Worm (Caenorhabditis elegans): ENCODE results near the gene T13C2.7.

Gene T13C2.7

ce11 chrII:6734674-6735073 lies 44.5 kb upstream of the T13C2.7 start, which contains the start of gene T14B4.3 (continued):
- TF ChIP-seq unc-3 (GFP tag; conservative IDR thresholded peaks at IDR 0.05), result no peak
- TF ChIP-seq unc-3 (tag; optimal IDR thresholded peaks at IDR 0.05), result no peak
- TF ChIP-seq ztf-16 (tag; optimal IDR thresholded peaks at IDR 0.05), result peak; percentile 39
- TF ChIP-seq mec-3 (tag; optimal IDR thresholded peaks at IDR 0.05; ENCODE audit: borderline replicate concordance), result no peak
- TF ChIP-seq ceh-18 (tag; optimal IDR thresholded peaks at IDR 0.05), result peak; percentile 44
- peak; percentile 6 for TF ChIP-seq pax-1 (tag; optimal IDR thresholded peaks at IDR 0.05)
- no peak for TF ChIP-seq ceh-19 (GFP tag; optimal IDR thresholded peaks at IDR 0.05)
- no peak for TF ChIP-seq unc-55 (GFP tag; optimal IDR thresholded peaks at IDR 0.05)
- no peak for TF ChIP-seq C38D4.7 (GFP tag; optimal IDR thresholded peaks at IDR 0.05)
- peak; percentile 76 for TF ChIP-seq ref-2 (tag; optimal IDR thresholded peaks at IDR 0.05)
- no peak for TF ChIP-seq ama-1 (optimal IDR thresholded peaks at IDR 0.05)
- TF ChIP-seq nfya-1 (tag; optimal IDR thresholded peaks at IDR 0.05), result no peak
- peak; percentile 43 for TF ChIP-seq syd-9 (tag; optimal IDR thresholded peaks at IDR 0.05)
- no peak for TF ChIP-seq T23F11.4 (GFP tag; optimal IDR thresholded peaks at IDR 0.05)
- no peak for TF ChIP-seq Y22D7AL.16 (tag; optimal IDR thresholded peaks at IDR 0.05)
- no peak for TF ChIP-seq sdc-2 (tag; optimal IDR thresholded peaks at IDR 0.05)
- TF ChIP-seq ceh-14 (tag; optimal IDR thresholded peaks at IDR 0.05), result peak; percentile 69
- TF ChIP-seq ceh-6 (GFP tag; optimal IDR thresholded peaks at IDR 0.05), result no peak
- no peak for TF ChIP-seq pag-3 (tag; optimal IDR thresholded peaks at IDR 0.05; ENCODE audit: borderline replicate concordance)
- peak; percentile 71 for TF ChIP-seq elt-2 (tag; optimal IDR thresholded peaks at IDR 0.05)
- TF ChIP-seq ceh-9 (tag; optimal IDR thresholded peaks at IDR 0.05), result no peak
- peak; percentile 76 for TF ChIP-seq ets-4 (tag; optimal IDR thresholded peaks at IDR 0.05)
- TF ChIP-seq che-1 (tag; optimal IDR thresholded peaks at IDR 0.05), result no peak
- TF ChIP-seq tbx-7 (tag; optimal IDR thresholded peaks at IDR 0.05), result peak; percentile 74
- TF ChIP-seq ttx-3 (tag; optimal IDR thresholded peaks at IDR 0.05), result no peak
- TF ChIP-seq npax-4 (tag; optimal IDR thresholded peaks at IDR 0.05), result no peak
- TF ChIP-seq ceh-34 (tag; optimal IDR thresholded peaks at IDR 0.05), result peak; percentile 58
- no peak for TF ChIP-seq gmeb-2 (tag; optimal IDR thresholded peaks at IDR 0.05)
- no peak for TF ChIP-seq pha-2 (tag; optimal IDR thresholded peaks at IDR 0.05)
- no peak for TF ChIP-seq sox-2 (GFP tag; IDR thresholded peaks at IDR 0.05)
- TF ChIP-seq elt-4 (tag; optimal IDR thresholded peaks at IDR 0.05), result no peak
- TF ChIP-seq hlh-30 (tag; optimal IDR thresholded peaks at IDR 0.05; ENCODE audit: insufficient read depth), result no peak
- TF ChIP-seq zip-5 (tag; optimal IDR thresholded peaks at IDR 0.05), result peak; percentile 73

ce11 chrII:6736066-6736465 lies 43.1 kb upstream of the T13C2.7 start, which contains the start of gene mrps-18.C:
mrps-18.C (plus strand) TSS chrII:6736203.
- TF ChIP-seq dve-1 (tag; optimal IDR thresholded peaks at IDR 0.05) (no peak), ceh-2 (tag; optimal IDR thresholded peaks at IDR 0.05) (no peak), hlh-6 (tag; optimal IDR thresholded peaks at IDR 0.05) (no peak), ceh-34 (tag; optimal IDR thresholded peaks at IDR 0.05) (no peak), hlh-13 (GFP tag; optimal IDR thresholded peaks at IDR 0.05) (no peak), ets-4 (tag; optimal IDR thresholded peaks at IDR 0.05) (no peak), ceh-6 (GFP tag; optimal IDR thresholded peaks at IDR 0.05) (no peak), lim-6 (tag; optimal IDR thresholded peaks at IDR 0.05) (no peak), ceh-9 (tag; optimal IDR thresholded peaks at IDR 0.05) (no peak)

- TF ChIP-seq ceh-19 (GFP tag; optimal IDR thresholded peaks at IDR 0.05) (no peak), ceh-24 (tag; optimal IDR thresholded peaks at IDR 0.05) (no peak), unc-55 (GFP tag; optimal IDR thresholded peaks at IDR 0.05) (no peak), fkh-10 (GFP tag; optimal IDR thresholded peaks at IDR 0.05) (no peak), rnt-1 (tag; optimal IDR thresholded peaks at IDR 0.05) (no peak), che-1 (tag; optimal IDR thresholded peaks at IDR 0.05) (no peak), hlh-6 (tag; optimal IDR thresholded peaks at IDR 0.05) (no peak), ttx-3 (tag; optimal IDR thresholded peaks at IDR 0.05) (no peak), unc-86 (tag; optimal IDR thresholded peaks at IDR 0.05) (no peak)
Measured at ce11 chrII:6736604-6737003, 42.6 kb upstream of the T13C2.7 start, which contains the start of gene T14B4.1. T14B4.1 (plus strand) TSS chrII:6736904.

All from whole organism, late embryonic.